Worm (Caenorhabditis elegans): ENCODE data around the gene pqn-31.

The pqn-31 gene

DNA sequence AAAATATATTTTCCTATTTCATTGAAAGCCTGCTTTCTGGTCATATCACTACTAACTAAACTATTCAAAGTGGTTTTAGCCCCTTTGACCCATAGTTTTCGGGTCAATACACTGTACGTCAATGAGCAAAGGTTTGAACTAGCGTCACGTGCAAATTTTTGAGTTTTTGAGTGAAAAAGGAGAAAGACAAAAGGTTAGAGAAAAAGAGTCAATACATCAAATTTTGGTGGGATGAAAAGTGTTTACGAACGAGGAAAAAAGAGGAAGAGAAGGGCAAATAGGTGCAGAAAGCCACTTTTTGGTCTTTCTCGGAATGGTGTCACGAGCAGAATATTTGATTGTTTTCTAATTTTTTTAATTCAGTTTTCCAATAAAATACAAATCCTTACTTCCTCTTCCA is 33.6 kb upstream of the pqn-31 start (continued):
- TF ChIP-seq nhr-90 (tag; optimal IDR thresholded peaks at IDR 0.05; ENCODE audit: poor library complexity), result peak; percentile 38
- TF ChIP-seq mep-1 (tag; optimal IDR thresholded peaks at IDR 0.05), result no peak

DNA sequence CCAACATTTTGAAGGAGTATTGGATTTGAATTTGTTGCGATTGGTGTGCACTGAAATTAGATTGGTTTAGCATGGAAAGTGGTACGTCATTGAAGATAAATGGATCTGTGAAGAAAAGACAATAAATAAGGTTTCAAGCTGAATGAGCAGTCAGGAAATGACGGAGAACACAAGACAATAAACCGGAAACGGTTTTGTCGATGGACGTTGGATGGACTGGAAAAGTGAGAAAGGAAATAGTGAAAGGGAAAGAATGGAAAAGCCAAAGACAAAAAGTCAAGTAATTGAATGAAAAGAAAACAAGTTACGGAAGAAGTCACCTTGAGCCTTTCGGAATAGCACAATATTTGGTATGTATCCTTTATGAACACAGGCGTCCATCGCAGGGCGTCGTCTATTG is 33.1 kb upstream of the pqn-31 start, which contains the start of gene T27E4.7:
Gene T27E4.7, minus strand, starts transcription at position 50 of the 400 bp plus-strand sequence.
- TF ChIP-seq snpc-4 (tag; optimal IDR thresholded peaks at IDR 0.05), result no peak
- TF ChIP-seq efl-1 (optimal IDR thresholded peaks at IDR 0.05), result no peak
- TF ChIP-seq efl-1 (GFP tag; optimal IDR thresholded peaks at IDR 0.05 in 1 of 2), result peak in 1 of 2 experiments; percentile 86

DNA sequence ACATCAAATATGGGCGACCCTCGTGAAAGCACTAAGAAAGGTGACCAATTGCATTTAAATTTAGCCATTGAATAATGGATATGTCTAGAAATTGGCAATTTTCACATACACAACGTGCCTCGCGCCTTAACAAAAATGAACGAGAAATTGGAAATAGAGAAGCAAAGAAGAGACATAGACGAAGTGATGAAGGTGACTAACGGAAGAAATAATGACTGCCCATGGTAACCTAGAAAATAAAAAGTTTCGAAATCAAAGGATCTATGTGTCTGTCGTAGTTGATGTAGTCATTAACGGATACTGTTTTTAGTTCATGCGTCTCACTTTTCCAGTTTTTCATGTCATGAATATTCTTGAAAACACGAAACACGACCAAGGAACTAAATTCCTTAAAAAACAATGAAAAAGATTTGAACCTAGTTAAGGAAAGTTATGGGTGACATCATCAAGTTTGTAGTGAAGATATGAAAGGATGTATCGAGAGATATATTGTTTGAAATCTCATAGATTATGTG is 31.3 kb upstream of the pqn-31 start:
- peak; percentile 32 for TF ChIP-seq lin-14 (GFP tag; optimal IDR thresholded peaks at IDR 0.05)
- TF ChIP-seq efl-1 (optimal IDR thresholded peaks at IDR 0.05), result no peak
- TF ChIP-seq efl-1 (GFP tag; optimal IDR thresholded peaks at IDR 0.05 in 1 of 2), result peak in 1 of 2 experiments; percentile 73
- no peak for TF ChIP-seq ceh-82 (tag; optimal IDR thresholded peaks at IDR 0.05)
- TF ChIP-seq blmp-1 (tag; optimal IDR thresholded peaks at IDR 0.05), result peak; percentile 25
- peak; percentile 3 for TF ChIP-seq fos-1 (tag; optimal IDR thresholded peaks at IDR 0.05)
- TF ChIP-seq nhr-85 (tag), result peak; percentile 90

DNA sequence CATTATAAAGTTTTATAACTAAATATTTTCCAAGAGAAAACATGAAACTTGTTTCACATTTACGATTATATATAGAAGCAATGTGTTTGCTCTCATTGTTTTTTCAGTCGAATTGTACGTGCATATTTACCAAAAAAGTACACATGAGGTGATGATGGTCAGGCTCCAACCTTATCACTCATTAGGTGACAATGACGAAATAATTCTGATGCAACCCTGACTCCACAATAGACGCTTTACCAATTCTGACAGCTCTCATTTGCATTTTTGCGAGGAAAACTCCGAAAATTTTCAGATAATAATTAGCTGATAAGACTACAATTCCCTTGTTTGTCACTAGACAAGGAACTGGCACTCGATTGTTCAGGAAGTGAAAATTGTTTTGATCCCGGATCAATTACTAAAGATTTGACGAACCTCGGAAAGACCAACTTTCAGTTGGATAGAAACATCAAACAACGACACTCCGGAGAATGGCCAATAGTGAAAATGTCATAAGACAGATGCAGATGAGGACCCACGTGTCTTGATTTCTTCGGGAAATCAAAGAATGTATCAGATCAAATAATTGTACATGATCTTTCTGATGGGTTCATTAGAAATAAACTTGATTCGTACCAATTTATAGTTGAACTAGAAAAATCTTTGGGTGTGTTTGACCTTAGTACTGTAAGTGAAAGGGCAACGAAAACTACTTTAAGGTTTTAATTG is 30.4 kb upstream of the pqn-31 start:
- TF ChIP-seq F16B12.6 (tag; optimal IDR thresholded peaks at IDR 0.05) (no peak), ztf-11 (tag; optimal IDR thresholded peaks at IDR 0.05) (no peak), mdl-1 (tag; optimal IDR thresholded peaks at IDR 0.05) (peak in 1 of 2 experiments; percentile 45), lin-35 (GFP tag; optimal IDR thresholded peaks at IDR 0.05) (peak in 1 of 2 experiments; percentile 70), fos-1 (tag; optimal IDR thresholded peaks at IDR 0.05) (no peak), mab-9 (GFP tag; IDR thresholded peaks at IDR 0.05) (no peak), efl-3 (GFP tag; optimal IDR thresholded peaks at IDR 0.05) (no peak), sptf-1 (tag; optimal IDR thresholded peaks at IDR 0.05) (no peak), alr-1 (tag; optimal IDR thresholded peaks at IDR 0.05; ENCODE audit: borderline replicate concordance) (no peak), ztf-4 (tag; optimal IDR thresholded peaks at IDR 0.05) (no peak), dsc-1 (tag; optimal IDR thresholded peaks at IDR 0.05) (no peak), hpl-2 (GFP tag; optimal IDR thresholded peaks at IDR 0.05) (no peak), nhr-85 (tag) (peak; percentile 78), unc-98 (GFP tag; IDR thresholded peaks at IDR 0.05) (no peak), nhr-237 (tag; optimal IDR thresholded peaks at IDR 0.05) (no peak), fkh-8 (tag; optimal IDR thresholded peaks at IDR 0.05) (no peak), snpc-4 (tag; optimal IDR thresholded peaks at IDR 0.05) (no peak), ets-5 (GFP tag; IDR thresholded peaks at IDR 0.05) (no peak), hlh-4 (tag; optimal IDR thresholded peaks at IDR 0.05) (no peak), sup-37 (GFP tag; optimal IDR thresholded peaks at IDR 0.05) (no peak), ceh-90 (tag; optimal IDR thresholded peaks at IDR 0.05) (no peak), nhr-90 (tag; optimal IDR thresholded peaks at IDR 0.05; ENCODE audit: poor library complexity) (peak; percentile 1), nhr-28 (tag; optimal IDR thresholded peaks at IDR 0.05) (no peak), ceh-8 (GFP tag; optimal IDR thresholded peaks at IDR 0.05) (no peak), isw-1 (GFP tag; IDR thresholded peaks at IDR 0.05) (no peak), unc-86 (tag; optimal IDR thresholded peaks at IDR 0.05) (no peak), dpl-1 (GFP tag; optimal IDR thresholded peaks at IDR 0.05) (no peak), zag-1 (tag; optimal IDR thresholded peaks at IDR 0.05) (no peak), egl-27 (tag; optimal IDR thresholded peaks at IDR 0.05) (no peak), fkh-4 (tag; optimal IDR thresholded peaks at IDR 0.05; ENCODE audit: borderline replicate concordance) (no peak), sox-4 (tag; optimal IDR thresholded peaks at IDR 0.05) (no peak), tlp-1 (tag; optimal IDR thresholded peaks at IDR 0.05) (no peak), lin-39 (tag; optimal IDR thresholded peaks at IDR 0.05) (no peak), C04F5.9 (tag; optimal IDR thresholded peaks at IDR 0.05) (no peak), pag-3 (tag; optimal IDR thresholded peaks at IDR 0.05; ENCODE audit: borderline replicate concordance, insufficient read depth) (no peak), fkh-10 (GFP tag; optimal IDR thresholded peaks at IDR 0.05) (no peak), elt-3 (tag; optimal IDR thresholded peaks at IDR 0.05) (peak in 1 of 6 experiments; percentile 69), nhr-47 (tag; optimal IDR thresholded peaks at IDR 0.05) (no peak)
